Fruit fly (Drosophila melanogaster): ENCODE results near the gene CG15599.

The CG15599 gene

dm6 chrX:15675294-15675693 is 13.4 kb downstream of the CG15599 start, which contains the start of gene CG12708:
CG12708 (plus strand) TSS chrX:15675476.
- TF ChIP-seq CG6808 (GFP tag; optimal IDR thresholded peaks at IDR 0.05) (peak; percentile 37), Eip78C (GFP tag) (peak; percentile 73), salr (GFP tag; optimal IDR thresholded peaks at IDR 0.05) (no peak), CG9139 (GFP tag; optimal IDR thresholded peaks at IDR 0.05) (peak; percentile 28), pdm3 (GFP tag; optimal IDR thresholded peaks at IDR 0.05) (no peak), eg (GFP tag; IDR thresholded peaks at IDR 0.05) (peak; percentile 49; the same call in 1 of the 3 replicates), svp (GFP tag) (peak; percentile 72), CG34406 (GFP tag; optimal IDR thresholded peaks at IDR 0.05) (no peak), CG31627 (GFP tag; optimal IDR thresholded peaks at IDR 0.05) (no peak), achi (GFP tag; optimal IDR thresholded peaks at IDR 0.05) (no peak), CG11902 (GFP tag; optimal IDR thresholded peaks at IDR 0.05) (no peak), CG16779 (tag; optimal IDR thresholded peaks at IDR 0.05) (no peak), Blimp-1 (GFP tag; optimal IDR thresholded peaks at IDR 0.05) (no peak), net (GFP tag; optimal IDR thresholded peaks at IDR 0.05) (peak; percentile 37), Hr4 (GFP tag; optimal IDR thresholded peaks at IDR 0.05) (no peak), ss (GFP tag; optimal IDR thresholded peaks at IDR 0.05) (peak; percentile 18 to 50), fd85E (GFP tag; optimal IDR thresholded peaks at IDR 0.05) (no peak), CG11294 (GFP tag; IDR thresholded peaks at IDR 0.05) (no peak), CG32006 (GFP tag; optimal IDR thresholded peaks at IDR 0.05) (no peak), lz (GFP tag; optimal IDR thresholded peaks at IDR 0.05) (peak; percentile 2), CG6792 (GFP tag; optimal IDR thresholded peaks at IDR 0.05) (no peak), Met (GFP tag; optimal IDR thresholded peaks at IDR 0.05) (peak; percentile 45), CG8319 (GFP tag; optimal IDR thresholded peaks at IDR 0.05) (no peak), CG6854 (GFP tag; optimal IDR thresholded peaks at IDR 0.05) (peak; percentile 57), acj6 (GFP tag; optimal IDR thresholded peaks at IDR 0.05) (no peak), CG3032 (tag; optimal IDR thresholded peaks at IDR 0.05) (no peak), spab (GFP tag; optimal IDR thresholded peaks at IDR 0.05) (no peak), Gug (GFP tag; IDR thresholded peaks at IDR 0.05) (no peak), Smox (GFP tag; optimal IDR thresholded peaks at IDR 0.05) (peak; percentile 19), Eip93F (GFP tag; optimal IDR thresholded peaks at IDR 0.05) (no peak), dac (GFP tag; optimal IDR thresholded peaks at IDR 0.05) (no peak), vri (GFP tag; optimal IDR thresholded peaks at IDR 0.05) (peak; percentile 41), CG10669 (GFP tag; optimal IDR thresholded peaks at IDR 0.05) (no peak), Sox14 (GFP tag; optimal IDR thresholded peaks at IDR 0.05) (peak; percentile 6), OdsH (GFP tag; optimal IDR thresholded peaks at IDR 0.05) (no peak), esn (GFP tag; optimal IDR thresholded peaks at IDR 0.05) (peak; percentile 24), CG4318 (GFP tag; optimal IDR thresholded peaks at IDR 0.05) (no peak), CG6163 (GFP tag; IDR thresholded peaks at IDR 0.05) (peak; percentile 60; the same call in 2 of the 3 replicates), topi (GFP tag; optimal IDR thresholded peaks at IDR 0.05) (peak; percentile 38), Hr38 (GFP tag; optimal IDR thresholded peaks at IDR 0.05) (no peak), CG1621 (tag; optimal IDR thresholded peaks at IDR 0.05) (peak; percentile 26), CG3919 (GFP tag; optimal IDR thresholded peaks at IDR 0.05) (peak; percentile 18), fkh (GFP tag; optimal IDR thresholded peaks at IDR 0.05) (no peak), CG6276 (GFP tag; optimal IDR thresholded peaks at IDR 0.05) (no peak), dsx (GFP tag; optimal IDR thresholded peaks at IDR 0.05; ENCODE audit: poor library complexity, severe bottlenecking) (peak; percentile 10), fd59A (GFP tag; optimal IDR thresholded peaks at IDR 0.05) (no peak), Sox15 (GFP tag; optimal IDR thresholded peaks at IDR 0.05) (no peak), Lpt (GFP tag; optimal IDR thresholded peaks at IDR 0.05) (no peak), cyc (GFP tag; optimal IDR thresholded peaks at IDR 0.05) (no peak), CG8632 (GFP tag; optimal IDR thresholded peaks at IDR 0.05) (no peak), Ets96B (tag; optimal IDR thresholded peaks at IDR 0.05) (no peak), Eip75B (GFP tag; optimal IDR thresholded peaks at IDR 0.05) (peak; percentile 16), CG15336 (GFP tag; IDR thresholded peaks at IDR 0.05) (no peak)

Data from whole organism, prepupa.